Fruit fly (Drosophila melanogaster) whole organism, adult: ENCODE data around the gene CG11854.

Experiments
- CG11617 ChIP-seq: fragments of 200-800 bp; sonication (Bioruptor generic); optimal IDR thresholded peaks from 2 replicates; lab custom pipeline; 2017; ENCODE audit warnings: mild to moderate bottlenecking, missing biosample characterization, missing genetic modification reagents, missing genetic modification characterization
- CG12768 ChIP-seq: fragments of 200-800 bp; sonication (Bioruptor generic); optimal IDR thresholded peaks from 2 replicates; lab custom pipeline; 2017; ENCODE audit warnings: missing biosample characterization, missing genetic modification characterization, mild to moderate bottlenecking, moderate library complexity, missing genetic modification reagents
- CG14711 ChIP-seq: fragments of 200-800 bp; sonication (Bioruptor generic); optimal IDR thresholded peaks from 2 replicates; lab custom pipeline; 2018; ENCODE audit warnings: missing biosample characterization, mild to moderate bottlenecking, missing genetic modification characterization, moderate library complexity
- CG1620 ChIP-seq: fragments of 200-800 bp; sonication (Bioruptor generic); optimal IDR thresholded peaks from 2 replicates; lab custom pipeline; 2016; ENCODE audit warnings: missing biosample characterization, missing genetic modification characterization
- CG33017 ChIP-seq: fragments of 200-800 bp; sonication (Bioruptor generic); optimal IDR thresholded peaks from 2 replicates; lab custom pipeline; 2018; ENCODE audit warnings: missing biosample characterization, mild to moderate bottlenecking, missing genetic modification characterization, moderate library complexity
- CG5204 ChIP-seq: fragments of 200-800 bp; sonication (Bioruptor generic); optimal IDR thresholded peaks from 2 replicates; lab custom pipeline; 2016; ENCODE audit warnings: missing biosample characterization, missing genetic modification characterization
- CG7045 ChIP-seq: fragments of 200-800 bp; sonication (Bioruptor generic); optimal IDR thresholded peaks from 2 replicates; lab custom pipeline; 2017; ENCODE audit warnings: missing biosample characterization, mild to moderate bottlenecking, missing genetic modification characterization
- CG7101 ChIP-seq: fragments of 200-800 bp; sonication (Bioruptor generic); optimal IDR thresholded peaks from 2 replicates; lab custom pipeline; 2018; ENCODE audit warnings: missing biosample characterization, mild to moderate bottlenecking, missing genetic modification characterization, moderate library complexity
- Clk ChIP-seq: fragments of 200-800 bp; sonication (Bioruptor generic); optimal IDR thresholded peaks from 2 replicates; lab custom pipeline; 2017; ENCODE audit warnings: missing biosample characterization, missing genetic modification characterization
- Crg-1 ChIP-seq: fragments of 200-800 bp; sonication (Bioruptor generic); optimal IDR thresholded peaks from 2 replicates; lab custom pipeline; 2016; ENCODE audit warnings: missing biosample characterization, missing genetic modification characterization
- Hr96 ChIP-seq: fragments of 200-800 bp; sonication (Bioruptor generic); optimal IDR thresholded peaks from 2 replicates; lab custom pipeline; 2016; ENCODE audit warnings: missing biosample characterization, missing genetic modification characterization
- Mnt ChIP-seq: fragments of 200-800 bp; sonication (Bioruptor generic); optimal IDR thresholded peaks from 2 replicates; lab custom pipeline; 2016; ENCODE audit warnings: missing biosample characterization, mild to moderate bottlenecking, missing genetic modification characterization
- bab1 ChIP-seq: fragments of 200-800 bp; sonication (Bioruptor generic); optimal IDR thresholded peaks from 3 replicates; lab custom pipeline; 2019; ENCODE audit warnings: missing biosample characterization, mild to moderate bottlenecking, missing genetic modification characterization, moderate library complexity
- cic ChIP-seq: fragments of 200-800 bp; sonication (Bioruptor generic); optimal IDR thresholded peaks from 2 replicates; lab custom pipeline; 2017; ENCODE audit warnings: missing biosample characterization, mild to moderate bottlenecking, missing genetic modification characterization, moderate library complexity
- cnc ChIP-seq, 2 experiments: fragments of >200 bp; optimal IDR thresholded peaks; 2 replicates each; lab custom pipeline; 2017
- kay ChIP-seq: fragments of 200-800 bp; sonication (Bioruptor generic); peaks from one replicate; lab custom pipeline; 2016; ENCODE audit warnings: missing biosample characterization, missing genetic modification characterization, borderline replicate concordance
- ovo ChIP-seq: fragments of 200-800 bp; sonication (Bioruptor generic); optimal IDR thresholded peaks from 2 replicates; lab custom pipeline; 2016; ENCODE audit warnings: missing biosample characterization, missing genetic modification characterization
- pad ChIP-seq: fragments of 200-800 bp; sonication (Bioruptor generic); optimal IDR thresholded peaks from 3 replicates; lab custom pipeline; 2017; ENCODE audit warnings: missing biosample characterization, missing genetic modification characterization, mild to moderate bottlenecking, moderate library complexity, missing genetic modification reagents
- tj ChIP-seq: fragments of 200-800 bp; sonication (Bioruptor generic); optimal IDR thresholded peaks from 3 replicates; lab custom pipeline; 2017; ENCODE audit warnings: missing biosample characterization, mild to moderate bottlenecking, missing genetic modification characterization, moderate library complexity
- toe ChIP-seq: fragments of 200-800 bp; sonication (Bioruptor generic); optimal IDR thresholded peaks from 2 replicates; lab custom pipeline; 2016; ENCODE audit warnings: missing biosample characterization, missing genetic modification characterization

CG11854 gene

DNA sequence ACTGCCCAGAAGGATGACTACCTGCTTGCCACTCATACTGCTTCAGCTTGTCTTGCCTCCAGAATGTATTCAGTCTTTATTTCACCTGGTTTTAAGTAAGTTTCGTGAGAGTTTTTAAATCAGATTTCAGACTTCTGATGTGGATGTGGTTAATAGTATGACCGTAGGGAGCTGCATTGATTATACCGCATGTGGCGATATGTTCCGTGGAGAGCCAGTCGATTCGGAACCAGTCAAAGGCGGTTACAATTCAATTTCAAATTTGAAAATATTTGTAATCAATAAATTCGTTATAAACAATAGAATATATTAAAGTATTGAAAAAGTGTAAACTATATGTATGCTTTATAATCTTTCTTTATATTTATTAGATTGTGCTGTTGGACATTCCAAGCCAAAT lies 6.5 kb upstream of the CG11854 start, which contains the start of gene Sil1:
Gene Sil1, minus strand, starts transcription at position 168 of the 400 bp plus-strand sequence.
- TF ChIP-seq tj (GFP tag; lab: Kevin White, UChicago) (no peak), Crg-1 (GFP tag; lab: Kevin White, UChicago) (no peak), CG1620 (no peak), cnc (optimal IDR thresholded peaks at IDR 0.05; lab: Kevin White, UChicago) (no peak), Clk (GFP tag; lab: Kevin White, UChicago) (no peak), CG5204 (GFP tag; lab: Kevin White, UChicago) (no peak), Hr96 (no peak), CG11617 (GFP tag; lab: Kevin White, UChicago) (no peak), cic (GFP tag; lab: Kevin White, UChicago) (no peak), CG33017 (tag; lab: Kevin White, UChicago) (no peak), ovo (GFP tag; lab: Kevin White, UChicago) (no peak), Mnt (no peak), pad (GFP tag; lab: Kevin White, UChicago) (no peak)

DNA sequence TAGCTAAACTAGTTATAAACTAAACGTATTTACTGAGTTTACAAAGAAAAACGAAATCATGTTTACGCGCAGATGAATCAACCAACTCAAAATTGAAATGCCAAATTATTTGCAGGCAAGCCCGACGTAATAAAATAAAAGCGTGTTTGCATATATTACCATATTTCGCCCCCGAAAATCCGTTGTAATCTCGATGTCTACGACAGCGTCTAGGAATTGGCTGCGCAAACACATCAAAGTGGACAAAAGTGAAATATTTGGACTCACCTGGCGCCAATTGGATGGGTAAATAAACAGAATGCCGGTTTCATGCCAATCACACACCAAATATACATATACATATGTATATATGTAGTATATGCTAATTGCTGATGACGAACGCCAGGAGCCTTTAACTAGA lies 5.7 kb upstream of the CG11854 start:
- TF ChIP-seq CG7045 (GFP tag; lab: Kevin White, UChicago) (no peak), bab1 (GFP tag; lab: Kevin White, UChicago) (no peak)

DNA sequence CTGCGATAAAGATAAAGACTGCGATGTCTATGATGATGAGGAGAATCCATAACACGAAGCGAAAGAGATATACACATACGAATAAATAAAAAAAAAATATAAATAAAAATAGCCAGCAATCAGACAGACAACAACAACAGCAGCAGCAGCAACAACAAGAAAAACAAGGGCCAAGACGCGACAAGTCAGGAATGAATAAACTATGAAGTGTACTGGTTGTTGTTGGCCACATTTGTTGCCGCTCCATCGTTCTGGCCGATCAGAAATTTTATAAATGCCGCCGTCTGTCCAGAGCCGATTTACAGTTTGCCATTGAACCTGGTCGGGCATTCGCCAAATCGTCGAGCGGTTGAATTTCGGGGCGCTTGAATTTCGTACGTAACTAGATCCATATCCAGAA lies 4.5 kb upstream of the CG11854 start, which contains the start of gene Jhbp7:
Gene Jhbp7, plus strand, starts transcription at position 301 of the 400 bp plus-strand sequence.
- TF ChIP-seq CG5204 (GFP tag; lab: Kevin White, UChicago) (no peak), cic (GFP tag; lab: Kevin White, UChicago) (no peak), Hr96 (no peak), CG12768 (GFP tag; lab: Kevin White, UChicago) (no peak)

DNA sequence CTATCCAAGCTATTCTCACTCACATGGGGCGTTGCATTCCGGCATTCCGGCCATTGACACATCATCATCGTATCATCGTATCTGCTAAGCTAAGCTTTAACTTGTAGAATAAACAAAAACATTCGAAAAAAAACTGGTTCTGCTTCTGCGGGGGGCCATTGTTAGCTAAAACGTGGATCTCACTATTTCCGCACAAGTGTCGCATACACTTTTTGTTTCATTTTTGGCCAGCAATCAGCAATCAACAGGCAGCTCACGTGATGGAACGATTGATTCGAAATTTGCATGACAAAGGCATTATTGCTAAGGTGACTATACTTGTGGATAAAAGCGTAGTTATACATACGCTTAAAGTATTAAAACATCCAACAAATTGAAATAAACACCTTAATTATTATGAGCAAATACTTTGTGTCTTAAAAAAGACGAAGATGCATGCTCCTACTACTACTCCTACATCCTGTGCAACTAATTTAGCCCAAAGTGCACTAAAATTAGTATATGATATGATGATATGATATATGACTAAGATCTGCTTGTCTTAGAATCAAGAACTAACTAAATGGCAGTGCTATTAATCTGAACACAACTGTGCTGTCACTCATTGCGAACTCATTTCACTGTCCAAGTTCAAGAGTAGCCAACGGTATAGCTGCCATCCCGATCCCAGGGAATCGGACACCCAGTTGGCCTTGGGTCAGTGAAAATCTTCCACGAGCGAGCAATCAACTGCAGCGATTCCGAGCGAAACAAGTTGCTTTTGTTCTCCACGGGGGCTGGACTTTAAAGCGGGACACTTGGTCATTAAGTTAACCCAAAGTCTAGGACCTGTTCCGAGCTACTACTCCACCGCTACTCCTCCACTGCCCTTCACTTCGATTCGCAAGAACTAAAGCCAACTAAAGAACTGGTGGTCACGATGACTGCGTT lies 2.8 kb upstream of the CG11854 start:
- TF ChIP-seq pad (GFP tag; lab: Kevin White, UChicago) (no peak), CG33017 (tag; lab: Kevin White, UChicago) (no peak), Crg-1 (GFP tag; lab: Kevin White, UChicago) (no peak), Clk (GFP tag; lab: Kevin White, UChicago) (no peak), CG14711 (tag; lab: Kevin White, UChicago) (no peak), CG7045 (GFP tag; lab: Kevin White, UChicago) (no peak), Mnt (no peak)

DNA sequence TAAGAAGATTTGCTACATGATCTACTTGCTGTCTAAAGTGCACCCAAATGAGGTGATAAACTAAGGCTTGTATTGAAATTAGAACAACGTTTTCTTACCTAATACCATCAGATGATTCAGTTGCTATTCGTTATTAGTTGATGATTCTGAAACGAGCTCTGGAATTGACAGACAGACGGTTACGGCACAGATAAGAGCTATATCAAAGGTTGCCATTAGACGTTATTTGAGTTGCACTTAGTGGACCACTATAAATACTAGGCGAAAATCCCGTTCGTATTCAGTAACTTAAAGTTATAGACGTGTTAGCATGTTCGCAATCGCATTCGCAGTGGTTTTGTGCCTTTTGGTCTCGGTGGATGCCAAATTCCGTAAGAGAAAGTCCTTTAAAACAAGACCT lies 1.9 kb upstream of the CG11854 start, which contains the start of gene to:
Gene to, plus strand, starts transcription at position 301 of the 400 bp plus-strand sequence.
- no peak for TF ChIP-seq ovo (GFP tag; lab: Kevin White, UChicago)
- no peak for TF ChIP-seq cnc (optimal IDR thresholded peaks at IDR 0.05; lab: Kevin White, UChicago)
- no peak for TF ChIP-seq CG33017 (tag; lab: Kevin White, UChicago)
- TF ChIP-seq Hr96, result no peak
- no peak for TF ChIP-seq Mnt
- no peak for TF ChIP-seq kay (GFP tag; lab: Kevin White, UChicago)
- TF ChIP-seq CG12768 (GFP tag; lab: Kevin White, UChicago), result no peak
- TF ChIP-seq CG11617 (GFP tag; lab: Kevin White, UChicago), result no peak
- no peak for TF ChIP-seq Crg-1 (GFP tag; lab: Kevin White, UChicago)
- TF ChIP-seq pad (GFP tag; lab: Kevin White, UChicago), result no peak
- TF ChIP-seq CG7045 (GFP tag; lab: Kevin White, UChicago), result no peak
- TF ChIP-seq cic (GFP tag; lab: Kevin White, UChicago), result no peak
- no peak for TF ChIP-seq CG5204 (GFP tag; lab: Kevin White, UChicago)
- TF ChIP-seq CG7101, result no peak
- TF ChIP-seq toe (GFP tag; lab: Kevin White, UChicago), result no peak

DNA sequence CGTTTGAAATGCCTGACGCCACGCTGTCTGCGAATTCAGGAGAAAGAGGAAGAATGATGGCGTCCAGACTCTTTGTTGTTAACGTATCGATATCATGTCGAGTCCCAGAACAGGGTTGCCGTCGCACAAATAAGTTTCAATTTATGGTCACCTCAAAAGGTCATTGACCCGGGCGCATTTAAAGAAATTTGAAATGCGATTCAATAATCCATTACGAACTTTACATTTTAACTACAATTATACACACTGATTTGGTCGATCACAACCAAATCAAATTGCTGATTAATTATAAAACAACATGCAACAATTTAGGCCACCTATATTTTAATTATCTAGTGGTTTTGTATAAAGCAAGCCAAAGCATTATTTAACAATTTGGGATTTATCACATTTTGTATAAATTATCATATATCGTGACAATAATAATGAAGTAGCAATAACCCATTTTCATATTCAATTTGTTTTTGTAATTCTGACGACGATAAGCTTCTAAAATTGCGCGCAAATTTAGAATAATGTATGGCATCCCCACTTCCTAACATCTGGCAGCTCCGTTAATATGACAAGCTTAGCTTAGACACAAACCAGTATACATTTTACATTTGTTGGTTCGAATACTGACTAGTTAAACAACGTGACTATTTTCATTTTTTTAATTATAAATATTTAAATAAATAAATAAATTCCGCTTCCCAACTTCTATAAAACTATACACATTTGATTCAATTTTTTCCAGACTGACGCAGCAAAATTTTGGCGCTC lies 3.4 kb downstream of the CG11854 start, which contains the start of gene bam:
Gene bam, minus strand, starts transcription at position 58 of the 762 bp plus-strand sequence.
- TF ChIP-seq tj (GFP tag; lab: Kevin White, UChicago) (no peak), toe (GFP tag; lab: Kevin White, UChicago) (no peak), CG12768 (GFP tag; lab: Kevin White, UChicago) (no peak), CG7101 (no peak), CG1620 (no peak), Crg-1 (GFP tag; lab: Kevin White, UChicago) (peak; percentile 53), bab1 (GFP tag; lab: Kevin White, UChicago) (peak; percentile 44), Clk (GFP tag; lab: Kevin White, UChicago) (no peak), kay (GFP tag; lab: Kevin White, UChicago) (peak; percentile 71), cic (GFP tag; lab: Kevin White, UChicago) (no peak), Mnt (peak; percentile 44), pad (GFP tag; lab: Kevin White, UChicago) (no peak), cnc (optimal IDR thresholded peaks at IDR 0.05; lab: Kevin White, UChicago) (no peak), CG14711 (tag; lab: Kevin White, UChicago) (peak; percentile 67), CG11617 (GFP tag; lab: Kevin White, UChicago) (no peak), Hr96 (no peak), ovo (GFP tag; lab: Kevin White, UChicago) (no peak), CG5204 (GFP tag; lab: Kevin White, UChicago) (no peak), CG33017 (tag; lab: Kevin White, UChicago) (no peak), CG7045 (GFP tag; lab: Kevin White, UChicago) (no peak)
